Worm (Caenorhabditis elegans) whole organism, L3 larva: ENCODE results near the gene Y26G10.5.

Experiments
- ama-1 ChIP-seq: fragments of 150-350 bp; optimal IDR thresholded peaks from 2 replicates; lab custom pipeline; 2018
- daf-12 ChIP-seq: fragments of 150-350 bp; optimal IDR thresholded peaks from 2 replicates; lab custom pipeline; 2014; ENCODE audit warnings: missing biosample characterization, missing genetic modification reagents, missing genetic modification characterization
- elt-3 ChIP-seq, 3 experiments: fragments of 150-350 bp in 1 of 3; sonication (generic microtip) in 2 of 3; optimal IDR thresholded peaks; 2 replicates in 2 of 3; 4 replicates in 1 of 3; lab custom pipeline; 2014 to 2017; ENCODE audit warnings: missing biosample characterization in 3 of 3, missing genetic modification characterization in 3 of 3
- fos-1 ChIP-seq: fragments of 150-350 bp; optimal IDR thresholded peaks from 2 replicates; lab custom pipeline; 2014; ENCODE audit warnings: missing biosample characterization, missing genetic modification characterization
- lin-15B ChIP-seq: fragments of 150-350 bp; optimal IDR thresholded peaks from 2 replicates; lab custom pipeline; 2014; ENCODE audit warnings: missing biosample characterization, missing genetic modification characterization
- mdl-1 ChIP-seq: fragments of 150-350 bp; optimal IDR thresholded peaks from 2 replicates; lab custom pipeline; 2014; ENCODE audit warnings: missing biosample characterization, missing genetic modification characterization
- nhr-12 ChIP-seq: fragments of 150-350 bp; optimal IDR thresholded peaks from 2 replicates; lab custom pipeline; 2014; ENCODE audit warnings: missing biosample characterization, missing genetic modification characterization
- nhr-237 ChIP-seq: fragments of 150-350 bp; optimal IDR thresholded peaks from 2 replicates; lab custom pipeline; 2014; ENCODE audit warnings: missing biosample characterization, missing genetic modification characterization
- nhr-25 ChIP-seq: sonication (generic microtip); optimal IDR thresholded peaks from 2 replicates; lab custom pipeline; 2017; ENCODE audit warnings: missing biosample characterization, missing genetic modification characterization
- nhr-76 ChIP-seq: fragments of 150-350 bp; sonication (generic microtip); optimal IDR thresholded peaks from 5 replicates; lab custom pipeline; 2014; ENCODE audit warnings: missing biosample characterization, missing genetic modification characterization
- pqm-1 ChIP-seq: fragments of 150-350 bp; optimal IDR thresholded peaks from 2 replicates; lab custom pipeline; 2017; ENCODE audit warnings: missing biosample characterization, missing genetic modification characterization, inconsistent platforms

DNA sequence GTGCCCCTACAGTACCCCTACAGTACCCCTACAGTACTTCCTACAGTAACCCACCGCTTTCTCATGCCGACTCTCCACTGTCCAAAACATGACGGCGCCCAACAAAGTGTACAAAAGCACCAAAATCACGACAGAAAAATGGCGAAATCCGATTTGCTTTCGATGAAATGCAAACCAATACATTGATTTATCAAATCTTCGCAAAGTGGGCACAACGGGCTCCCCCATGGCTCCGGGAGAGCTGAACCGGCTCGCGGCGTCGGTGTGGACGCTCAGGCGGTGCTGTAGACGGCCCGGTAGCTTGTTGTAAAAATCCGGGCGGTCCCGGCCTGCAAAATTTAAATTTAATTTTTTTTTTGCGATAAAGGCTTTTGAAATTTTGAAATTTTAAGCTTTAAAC is 11.7 kb upstream of the Y26G10.5 start:
- no peak for TF ChIP-seq ama-1 (lab: Kevin White, UChicago)
- TF ChIP-seq nhr-237 (tag; lab: Kevin White, UChicago) = no peak
- no peak for TF ChIP-seq fos-1 (tag; lab: Kevin White, UChicago)
- no peak for TF ChIP-seq lin-15B (tag; lab: Kevin White, UChicago)
- no peak for TF ChIP-seq mdl-1
- TF ChIP-seq nhr-76 (tag; lab: Kevin White, UChicago) = no peak
- no peak for TF ChIP-seq pqm-1 (tag; lab: Kevin White, UChicago)
- no peak for TF ChIP-seq nhr-25 (tag; lab: Kevin White, UChicago)
- no peak for TF ChIP-seq elt-3 (tag; optimal IDR thresholded peaks at IDR 0.05; lab: Kevin White, UChicago)
- TF ChIP-seq nhr-12 (tag; lab: Kevin White, UChicago) = no peak
- no peak for TF ChIP-seq daf-12 (tag; lab: Kevin White, UChicago)
